Worm (Caenorhabditis elegans): ENCODE data around the gene isp-1.

ce11 chrIV:8105083-8105482 is 30.8 kb downstream of the isp-1 start:
- TF ChIP-seq pqm-1 (tag; optimal IDR thresholded peaks at IDR 0.05), result no peak
- no peak for TF ChIP-seq ceh-82 (tag; optimal IDR thresholded peaks at IDR 0.05)
- TF ChIP-seq zag-1 (tag; optimal IDR thresholded peaks at IDR 0.05), result no peak
- peak in 1 of 2 experiments; percentile 94 for TF ChIP-seq unc-62 (GFP tag; optimal IDR thresholded peaks at IDR 0.05 in 1 of 2)
- no peak for TF ChIP-seq unc-62 (tag; optimal IDR thresholded peaks at IDR 0.05)
- no peak for TF ChIP-seq madf-9 (GFP tag; conservative IDR thresholded peaks at IDR 0.05)
- no peak for TF ChIP-seq fkh-10 (GFP tag; optimal IDR thresholded peaks at IDR 0.05)
- no peak for TF ChIP-seq aly-2 (tag; optimal IDR thresholded peaks at IDR 0.05)
- no peak for TF ChIP-seq ztf-11 (tag; optimal IDR thresholded peaks at IDR 0.05)
- TF ChIP-seq nhr-76 (tag; optimal IDR thresholded peaks at IDR 0.05), result no peak
- no peak for TF ChIP-seq unc-39 (tag; optimal IDR thresholded peaks at IDR 0.05)
- TF ChIP-seq lin-39 (tag; optimal IDR thresholded peaks at IDR 0.05), result no peak

Data from whole organism, L4 larva.